Fruit fly (Drosophila melanogaster): ENCODE measurements around the gene hth.

Gene hth

DNA sequence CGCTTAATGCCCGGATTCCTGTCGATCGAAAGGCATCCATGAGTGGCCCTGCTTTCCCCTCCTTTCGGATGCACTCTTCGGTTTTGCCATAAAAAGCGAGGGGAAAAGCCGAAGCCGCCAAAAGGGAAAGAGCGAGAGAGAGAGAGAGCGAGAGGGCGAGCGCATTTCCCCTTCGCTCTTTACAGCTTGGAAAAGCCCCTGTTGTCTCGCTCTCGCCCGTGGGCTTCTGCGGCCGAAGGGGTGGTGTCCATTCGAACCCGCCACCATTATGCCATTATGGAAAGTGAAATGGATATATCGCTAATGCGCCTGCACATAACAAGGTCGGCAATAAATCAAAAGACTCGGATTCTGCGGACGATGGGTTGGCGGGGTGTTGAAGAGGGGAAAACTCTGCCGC is 17.2 kb downstream of the hth start (continued):
- TF ChIP-seq CG17328 (GFP tag; IDR thresholded peaks at IDR 0.05) = 0 out of 2 replicates have a peak, but pooled peaks have one; percentile 9
- no peak for TF ChIP-seq dm (GFP tag; optimal IDR thresholded peaks at IDR 0.05)
- peak; percentile 97 for TF ChIP-seq CG8478 (optimal IDR thresholded peaks at IDR 0.05)
- no peak for TF ChIP-seq crp (GFP tag; optimal IDR thresholded peaks at IDR 0.05)
- TF ChIP-seq Pdp1 (GFP tag; optimal IDR thresholded peaks at IDR 0.05) = peak in 1 of 2 experiments; percentile 71
- TF ChIP-seq HLH4C (GFP tag; IDR thresholded peaks at IDR 0.05; ENCODE audit: partially characterized antibody) = 0 out of 3 replicates have a peak, but pooled peaks have one; percentile 26
- TF ChIP-seq trem (tag; optimal IDR thresholded peaks at IDR 0.05) = no peak
- TF ChIP-seq rib (GFP tag; IDR thresholded peaks at IDR 0.05) = peak; percentile 41; the same call in 1 of the 2 replicates
- TF ChIP-seq CG1603 (tag; optimal IDR thresholded peaks at IDR 0.05) = peak; percentile 3
- TF ChIP-seq CG8359 (GFP tag; optimal IDR thresholded peaks at IDR 0.05; ENCODE audit: borderline replicate concordance) = no peak
- TF ChIP-seq pan (optimal IDR thresholded peaks at IDR 0.05) = no peak
- TF ChIP-seq pan (GFP tag; optimal IDR thresholded peaks at IDR 0.05 in 1 of 2, IDR thresholded peaks at IDR 0.05 in 1 of 2) = peak in 1 of 2 experiments; percentile 60
- TF ChIP-seq Gug (GFP tag; IDR thresholded peaks at IDR 0.05) = no peak
- peak; percentile 39 for TF ChIP-seq CG11504 (tag; optimal IDR thresholded peaks at IDR 0.05)
- TF ChIP-seq Hey (tag; optimal IDR thresholded peaks at IDR 0.05) = peak; percentile 14
- no peak for TF ChIP-seq insv (GFP tag; optimal IDR thresholded peaks at IDR 0.05)
- TF ChIP-seq oc (tag; optimal IDR thresholded peaks at IDR 0.05) = peak; percentile 78
- no peak for TF ChIP-seq PHDP (tag; optimal IDR thresholded peaks at IDR 0.05)
- TF ChIP-seq cg (GFP tag; optimal IDR thresholded peaks at IDR 0.05) = peak; percentile 52
- TF ChIP-seq ash1 (GFP tag; optimal IDR thresholded peaks at IDR 0.05) = peak; percentile 75
- peak; percentile 84 for TF ChIP-seq seq (GFP tag; IDR thresholded peaks at IDR 0.05)
- no peak for TF ChIP-seq tup (GFP tag; optimal IDR thresholded peaks at IDR 0.05)
- peak; percentile 61; the same call in 1 of the 3 replicates for TF ChIP-seq ci (GFP tag; IDR thresholded peaks at IDR 0.05)
- TF ChIP-seq CG18619 (GFP tag; optimal IDR thresholded peaks at IDR 0.05) = no peak
- TF ChIP-seq CkIIα-i1 (GFP tag; IDR thresholded peaks at IDR 0.05) = no peak
- TF ChIP-seq inv (GFP tag; IDR thresholded peaks at IDR 0.05; ENCODE audit: partially characterized antibody) = 0 out of 2 replicates have a peak, but pooled peaks have one; percentile 23
- peak; percentile 59; the same call in 2 of the 3 replicates for TF ChIP-seq CG6791 (GFP tag; IDR thresholded peaks at IDR 0.05; ENCODE audit: partially characterized antibody)
- peak; percentile 97 for TF ChIP-seq Nf-YC (tag; optimal IDR thresholded peaks at IDR 0.05)
- peak; percentile 13 for TF ChIP-seq gro (GFP tag; optimal IDR thresholded peaks at IDR 0.05)
- no peak for TF ChIP-seq CG3065 (GFP tag; optimal IDR thresholded peaks at IDR 0.05)
- TF ChIP-seq pros (GFP tag; optimal IDR thresholded peaks at IDR 0.05) = peak; percentile 48
- peak; percentile 0 for TF ChIP-seq yki (optimal IDR thresholded peaks at IDR 0.05)
- no peak for TF ChIP-seq CG12769 (tag; optimal IDR thresholded peaks at IDR 0.05)
- peak; percentile 43 for TF ChIP-seq gcm (GFP tag; optimal IDR thresholded peaks at IDR 0.05)
- no peak for TF ChIP-seq lola (GFP tag; optimal IDR thresholded peaks at IDR 0.05)
- no peak for TF ChIP-seq pita (GFP tag; optimal IDR thresholded peaks at IDR 0.05)
- TF ChIP-seq Kr (GFP tag; optimal IDR thresholded peaks at IDR 0.05) = peak; percentile 43
- no peak for TF ChIP-seq CG30431 (GFP tag; optimal IDR thresholded peaks at IDR 0.05)
- TF ChIP-seq Elba2 (GFP tag; optimal IDR thresholded peaks at IDR 0.05) = no peak
- TF ChIP-seq CG12299 (tag; optimal IDR thresholded peaks at IDR 0.05) = no peak
- no peak for TF ChIP-seq CG3407 (GFP tag; optimal IDR thresholded peaks at IDR 0.05)
- TF ChIP-seq CG30403 (GFP tag; optimal IDR thresholded peaks at IDR 0.05) = no peak
- TF ChIP-seq Abd-B (GFP tag; optimal IDR thresholded peaks at IDR 0.05) = peak; percentile 81
- TF ChIP-seq zen2 (GFP tag; IDR thresholded peaks at IDR 0.05; ENCODE audit: partially characterized antibody) = peak; percentile 34; the same call in 1 of the 3 replicates
- peak; percentile 93 for TF ChIP-seq ewg (GFP tag; optimal IDR thresholded peaks at IDR 0.05)
- TF ChIP-seq CG6654 (GFP tag; optimal IDR thresholded peaks at IDR 0.05) = peak; percentile 63
- peak; percentile 69 for TF ChIP-seq Jarid2 (GFP tag; optimal IDR thresholded peaks at IDR 0.05)
- peak; percentile 21 for TF ChIP-seq nau (GFP tag; optimal IDR thresholded peaks at IDR 0.05)
- TF ChIP-seq CG4360 (GFP tag; IDR thresholded peaks at IDR 0.05) = no peak

Measured in whole organism, embryonic.